Worm (Caenorhabditis elegans): ENCODE results near the gene hsp-90.

DNA sequence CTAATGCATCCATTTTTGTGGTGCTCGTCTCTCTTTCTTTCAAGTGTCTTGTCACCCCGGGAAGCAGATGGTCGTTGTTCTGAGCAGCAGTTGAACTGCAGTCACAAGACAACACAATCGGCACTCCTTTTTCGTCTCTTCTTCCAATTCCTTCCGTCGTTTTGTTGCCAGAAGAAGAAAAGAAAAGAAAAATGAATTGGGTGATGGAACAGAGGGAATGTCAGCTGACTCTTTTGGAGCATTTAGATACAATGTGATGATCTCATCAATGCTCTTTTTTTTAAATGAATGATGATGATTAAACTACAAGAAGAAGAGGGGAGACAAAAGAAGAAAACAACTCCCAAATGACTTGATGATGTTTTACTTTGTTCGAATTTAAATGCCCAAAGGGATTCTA lies 34.8 kb upstream of the hsp-90 start:
- TF ChIP-seq mxl-2 (GFP tag; conservative IDR thresholded peaks at IDR 0.05), result no peak
- TF ChIP-seq F49E8.2 (tag; optimal IDR thresholded peaks at IDR 0.05; ENCODE audit: borderline replicate concordance), result no peak
- TF ChIP-seq pha-4 (GFP tag; IDR thresholded peaks at IDR 0.05), result no peak
- TF ChIP-seq pha-4 (tag; optimal IDR thresholded peaks at IDR 0.05), result no peak
- no peak for TF ChIP-seq dmd-9 (GFP tag; IDR thresholded peaks at IDR 0.05)
- no peak for TF ChIP-seq gei-8 (GFP tag; optimal IDR thresholded peaks at IDR 0.05)
- TF ChIP-seq dpl-1 (GFP tag; optimal IDR thresholded peaks at IDR 0.05), result no peak
- TF ChIP-seq R02D3.7 (tag; optimal IDR thresholded peaks at IDR 0.05), result no peak
- no peak for TF ChIP-seq madf-9 (GFP tag; conservative IDR thresholded peaks at IDR 0.05)
- no peak for TF ChIP-seq ceh-28 (tag; optimal IDR thresholded peaks at IDR 0.05)
- no peak for TF ChIP-seq nhr-25 (tag; optimal IDR thresholded peaks at IDR 0.05; ENCODE audit: borderline replicate concordance, insufficient read depth)
- TF ChIP-seq lir-3 (tag; optimal IDR thresholded peaks at IDR 0.05), result no peak
- TF ChIP-seq php-3 (GFP tag; IDR thresholded peaks at IDR 0.05), result no peak
- no peak for TF ChIP-seq egl-27 (tag; optimal IDR thresholded peaks at IDR 0.05)

Data from whole organism, L4 larva.